Fruit fly (Drosophila melanogaster): ENCODE measurements around the gene Moe.

dm6 chrX:8896080-8896479 lies 2.1 kb downstream of the Moe start:
- TF ChIP-seq CG13204 (GFP tag; optimal IDR thresholded peaks at IDR 0.05) (peak; percentile 70), EcR (GFP tag; optimal IDR thresholded peaks at IDR 0.05) (no peak), Ets98B (GFP tag; IDR thresholded peaks at IDR 0.05) (peak; percentile 98), CG8301 (tag; optimal IDR thresholded peaks at IDR 0.05) (peak; percentile 94), Pif1B (GFP tag; optimal IDR thresholded peaks at IDR 0.05) (peak; percentile 88), CG32121 (GFP tag; IDR thresholded peaks at IDR 0.05) (peak; percentile 98), fd96Ca (GFP tag; IDR thresholded peaks at IDR 0.05) (peak; percentile 97), Snoo (tag; optimal IDR thresholded peaks at IDR 0.05) (peak; percentile 92), CG9948 (tag; optimal IDR thresholded peaks at IDR 0.05) (peak; percentile 86), CG12605 (GFP tag; IDR thresholded peaks at IDR 0.05) (peak; percentile 93), CG34367 (tag; optimal IDR thresholded peaks at IDR 0.05) (peak; percentile 88)
